Fruit fly (Drosophila melanogaster): ENCODE measurements around the gene yem.

Gene yem

DNA sequence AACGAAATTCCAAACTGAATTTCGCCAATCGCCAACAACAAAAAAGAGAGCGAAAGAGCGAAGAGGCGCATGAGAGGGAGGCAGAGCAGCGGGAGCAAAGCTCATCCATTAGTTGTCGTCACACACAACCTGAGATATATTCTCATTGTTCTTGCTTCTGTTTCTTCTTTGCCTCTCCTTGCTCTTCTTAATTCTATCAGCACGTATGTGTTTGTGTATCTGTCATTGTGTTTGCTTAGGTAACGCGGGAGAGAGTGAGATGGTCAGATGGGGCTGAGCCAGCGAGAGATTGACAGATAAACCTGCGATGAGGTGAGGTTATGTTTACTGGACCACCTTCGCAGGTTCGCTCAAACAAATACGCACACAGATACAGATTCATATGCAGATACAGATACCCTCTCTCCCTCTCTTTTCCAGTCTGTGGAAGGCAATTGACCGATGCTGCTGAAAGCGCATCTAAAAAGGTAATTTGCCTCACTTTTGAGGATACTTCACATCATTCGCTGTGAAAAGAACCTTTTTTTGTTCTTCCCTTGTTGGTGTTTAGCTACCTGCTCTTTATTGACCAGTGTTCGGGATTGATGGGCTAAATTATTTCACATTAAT lies 48.6 kb downstream of the yem start (continued):
- TF ChIP-seq cwo (GFP tag; optimal IDR thresholded peaks at IDR 0.05) (no peak), CG11247 (GFP tag; IDR thresholded peaks at IDR 0.05) (no peak), CG2120 (GFP tag; optimal IDR thresholded peaks at IDR 0.05) (no peak), peb (GFP tag; IDR thresholded peaks at IDR 0.05) (no peak), fru (optimal IDR thresholded peaks at IDR 0.05) (no peak), CG10431 (GFP tag; optimal IDR thresholded peaks at IDR 0.05) (no peak), pita (GFP tag; optimal IDR thresholded peaks at IDR 0.05) (no peak), vfl (GFP tag; optimal IDR thresholded peaks at IDR 0.05) (no peak), Mrtf (GFP tag; IDR thresholded peaks at IDR 0.05) (no peak), CG2116 (GFP tag; optimal IDR thresholded peaks at IDR 0.05) (no peak), CG18764 (GFP tag; optimal IDR thresholded peaks at IDR 0.05) (no peak), CG11560 (tag; IDR thresholded peaks at IDR 0.05) (no peak), CG1233 (GFP tag; optimal IDR thresholded peaks at IDR 0.05) (no peak), CG7271 (tag; optimal IDR thresholded peaks at IDR 0.05) (no peak), h (optimal IDR thresholded peaks at IDR 0.05) (no peak), CG7556 (GFP tag; optimal IDR thresholded peaks at IDR 0.05) (no peak), bab2 (GFP tag; optimal IDR thresholded peaks at IDR 0.05) (no peak), CG3726 (GFP tag; IDR thresholded peaks at IDR 0.05) (no peak), E2f1 (GFP tag; IDR thresholded peaks at IDR 0.05) (no peak), CG13296 (GFP tag; optimal IDR thresholded peaks at IDR 0.05) (no peak), tup (GFP tag; optimal IDR thresholded peaks at IDR 0.05) (no peak), luna (GFP tag; optimal IDR thresholded peaks at IDR 0.05) (no peak), CG34376 (GFP tag; optimal IDR thresholded peaks at IDR 0.05) (peak; percentile 38), CG8388 (GFP tag; optimal IDR thresholded peaks at IDR 0.05) (no peak), pan (optimal IDR thresholded peaks at IDR 0.05) (no peak), pan (GFP tag; optimal IDR thresholded peaks at IDR 0.05 in 1 of 2, IDR thresholded peaks at IDR 0.05 in 1 of 2) (peak in 1 of 2 experiments; percentile 17), zen (tag; optimal IDR thresholded peaks at IDR 0.05) (peak; percentile 71), CG4328 (GFP tag; optimal IDR thresholded peaks at IDR 0.05) (no peak), CG15011 (GFP tag; optimal IDR thresholded peaks at IDR 0.05) (no peak), CG2129 (GFP tag; IDR thresholded peaks at IDR 0.05; ENCODE audit: partially characterized antibody) (no peak), psq (GFP tag; optimal IDR thresholded peaks at IDR 0.05) (peak; percentile 26), usp (GFP tag; optimal IDR thresholded peaks at IDR 0.05) (no peak), Nf-YB (GFP tag; optimal IDR thresholded peaks at IDR 0.05) (peak; percentile 23), repo (GFP tag; optimal IDR thresholded peaks at IDR 0.05) (no peak), gsb-n (tag; optimal IDR thresholded peaks at IDR 0.05) (no peak), CG12219 (GFP tag; optimal IDR thresholded peaks at IDR 0.05) (peak; percentile 6), ro (GFP tag; IDR thresholded peaks at IDR 0.05) (no peak), CG17802 (tag; optimal IDR thresholded peaks at IDR 0.05) (no peak), Hr39 (optimal IDR thresholded peaks at IDR 0.05) (no peak), tap (tag; optimal IDR thresholded peaks at IDR 0.05) (no peak), klu (GFP tag; IDR thresholded peaks at IDR 0.05) (no peak), CG34224 (GFP tag; IDR thresholded peaks at IDR 0.05; ENCODE audit: partially characterized antibody) (no peak), CG8765 (GFP tag; IDR thresholded peaks at IDR 0.05) (no peak), CG32532 (GFP tag; IDR thresholded peaks at IDR 0.05) (no peak; the same call in 1 of the 2 replicates), CG5245 (GFP tag; optimal IDR thresholded peaks at IDR 0.05) (no peak), Atf6 (GFP tag; IDR thresholded peaks at IDR 0.05) (0 out of 2 replicates have a peak, but pooled peaks have one; percentile 13), br (optimal IDR thresholded peaks at IDR 0.05) (no peak), ewg (GFP tag; optimal IDR thresholded peaks at IDR 0.05) (no peak), CG4730 (GFP tag; IDR thresholded peaks at IDR 0.05) (no peak), CG31441 (GFP tag; IDR thresholded peaks at IDR 0.05) (no peak), kah (GFP tag; optimal IDR thresholded peaks at IDR 0.05) (no peak), H2.0 (GFP tag; IDR thresholded peaks at IDR 0.05) (no peak), Usf (GFP tag; optimal IDR thresholded peaks at IDR 0.05) (no peak)

All from whole organism, embryonic.